Worm (Caenorhabditis elegans) whole organism, L1 larva: ENCODE data around the gene slc-25A10.

Source experiments
- F16B12.6 ChIP-seq: fragments of 150-350 bp; optimal IDR thresholded peaks from 2 replicates; lab custom pipeline; 2014; ENCODE audit warnings: missing biosample characterization, missing genetic modification characterization
- Y116A8C.19 ChIP-seq: sonication (generic microtip); optimal IDR thresholded peaks from 2 replicates; lab custom pipeline; 2016; ENCODE audit warnings: missing compliant biosample characterization, missing genetic modification characterization, borderline replicate concordance
- alr-1 ChIP-seq: fragments of 200-800 bp; sonication (Bioruptor generic); optimal IDR thresholded peaks from 2 replicates; lab custom pipeline; 2018; ENCODE audit warnings: borderline replicate concordance, mild to moderate bottlenecking, missing genetic modification characterization, missing compliant biosample characterization
- ama-1 ChIP-seq: fragments of 150-350 bp; optimal IDR thresholded peaks from 2 replicates; lab custom pipeline; 2014
- blmp-1 ChIP-seq: fragments of 150-350 bp; optimal IDR thresholded peaks from 2 replicates; lab custom pipeline; 2014; ENCODE audit warnings: missing biosample characterization, missing genetic modification characterization
- ceh-63 ChIP-seq: fragments of 200-800 bp; sonication (Bioruptor generic); optimal IDR thresholded peaks from 2 replicates; lab custom pipeline; 2018; ENCODE audit warnings: mild to moderate bottlenecking, missing genetic modification characterization, missing compliant biosample characterization
- ceh-8 ChIP-seq: fragments of 200-800 bp; sonication (Bioruptor generic); optimal IDR thresholded peaks from 2 replicates; lab custom pipeline; 2018; ENCODE audit warnings: mild to moderate bottlenecking, missing genetic modification characterization, moderate library complexity, missing compliant biosample characterization
- ceh-88 ChIP-seq: fragments of 200-800 bp; sonication (Bioruptor generic); IDR thresholded peaks from 2 replicates; pipeline ENCODE4 v1.3.6; 2022; ENCODE audit warnings: missing genetic modification characterization, missing compliant biosample characterization
- dpl-1 ChIP-seq, 3 experiments: fragments of 150-350 bp in 2 of 3; sonication (generic microtip) in 1 of 3; optimal IDR thresholded peaks; 2 replicates each; lab custom pipeline; 2014 to 2017; ENCODE audit warnings: missing biosample characterization in 3 of 3, missing genetic modification characterization in 3 of 3, missing genetic modification reagents in 3 of 3
- dsc-1 ChIP-seq: sonication (generic microtip); optimal IDR thresholded peaks from 2 replicates; lab custom pipeline; 2016; ENCODE audit warnings: mild to moderate bottlenecking, missing genetic modification characterization, missing compliant biosample characterization
- efl-1 ChIP-seq, 4 experiments: fragments of 150-350 bp; optimal IDR thresholded peaks in 3 of 4; peaks in 1 of 4; 1 replicate in 1 of 4; 2 replicates in 3 of 4; lab custom pipeline; 2014; ENCODE audit warnings: missing biosample characterization in 2 of 4, missing genetic modification characterization in 2 of 4, missing genetic modification reagents in 2 of 4
- egl-13 ChIP-seq: sonication (generic microtip); optimal IDR thresholded peaks from 2 replicates; lab custom pipeline; 2016; ENCODE audit warnings: missing genotype, missing genetic modification reagents, missing genetic modification characterization, missing compliant biosample characterization
- egl-27 ChIP-seq, 2 experiments: fragments of 150-350 bp in 1 of 2; sonication (generic microtip); optimal IDR thresholded peaks; 3 replicates each; lab custom pipeline; 2017 to 2018; ENCODE audit warnings: missing biosample characterization in 2 of 2, missing genetic modification characterization in 2 of 2, missing genetic modification reagents in 2 of 2
- elt-2 ChIP-seq: sonication (generic microtip); optimal IDR thresholded peaks from 2 replicates; lab custom pipeline; 2016; ENCODE audit warnings: missing genetic modification characterization, mild to moderate bottlenecking, inconsistent platforms, missing compliant biosample characterization, missing genetic modification reagents
- elt-3 ChIP-seq, 6 experiments: fragments of 150-350 bp in 1 of 6; sonication (generic microtip); optimal IDR thresholded peaks; 2 replicates each; lab custom pipeline; 2017 to 2018; ENCODE audit warnings: missing biosample characterization in 6 of 6, missing genetic modification characterization in 6 of 6, inconsistent platforms in 1 of 6
- fkh-4 ChIP-seq: sonication (generic microtip); optimal IDR thresholded peaks from 2 replicates; lab custom pipeline; 2016; ENCODE audit warnings: missing compliant biosample characterization, missing genetic modification characterization, borderline replicate concordance
- grh-1 ChIP-seq: fragments of 200-800 bp; sonication (Bioruptor generic); IDR thresholded peaks from 2 replicates; pipeline ENCODE4 v1.3.6; 2022; ENCODE audit warnings: missing genetic modification reagents, missing genetic modification characterization, missing compliant biosample characterization
- hlh-17 ChIP-seq: fragments of 200-800 bp; sonication (Bioruptor generic); optimal IDR thresholded peaks from 2 replicates; lab custom pipeline; 2018; ENCODE audit warnings: missing genetic modification characterization, mild to moderate bottlenecking, missing compliant biosample characterization, moderate library complexity, borderline replicate concordance
- irx-1 ChIP-seq: sonication (generic microtip); optimal IDR thresholded peaks from 2 replicates; lab custom pipeline; 2016; ENCODE audit warnings: missing genetic modification characterization, missing compliant biosample characterization
- lin-13 ChIP-seq: fragments of 150-350 bp; optimal IDR thresholded peaks from 2 replicates; lab custom pipeline; 2014; ENCODE audit warnings: missing biosample characterization, missing genetic modification reagents, missing genetic modification characterization
- lin-14 ChIP-seq: fragments of 200-800 bp; sonication (Bioruptor generic); optimal IDR thresholded peaks from 2 replicates; lab custom pipeline; 2018; ENCODE audit warnings: mild to moderate bottlenecking, missing genetic modification characterization, moderate library complexity, missing compliant biosample characterization
- lin-35 ChIP-seq, 2 experiments: fragments of 150-350 bp; optimal IDR thresholded peaks; 2 replicates each; lab custom pipeline; 2014; ENCODE audit warnings: missing biosample characterization in 2 of 2, missing genetic modification characterization in 2 of 2, missing genetic modification reagents in 2 of 2
- mab-9 ChIP-seq: fragments of 200-800 bp; sonication (Bioruptor generic); IDR thresholded peaks from 2 replicates; pipeline ENCODE4 v1.3.6; 2022; ENCODE audit warnings: missing genetic modification reagents, missing genetic modification characterization, missing compliant biosample characterization
- mdl-1 ChIP-seq, 2 experiments: fragments of 150-350 bp; optimal IDR thresholded peaks; 2 replicates each; lab custom pipeline; 2014 to 2017; ENCODE audit warnings: missing biosample characterization in 2 of 2, missing genetic modification characterization in 2 of 2, inconsistent platforms in 1 of 2
- mef-2 ChIP-seq: fragments of 150-350 bp; optimal IDR thresholded peaks from 2 replicates; lab custom pipeline; 2014; ENCODE audit warnings: missing biosample characterization, missing genetic modification characterization
- nhr-11 ChIP-seq: fragments of 150-350 bp; optimal IDR thresholded peaks from 2 replicates; lab custom pipeline; 2014; ENCODE audit warnings: missing biosample characterization, missing genetic modification characterization
- nhr-12 ChIP-seq: sonication (generic microtip); optimal IDR thresholded peaks from 2 replicates; lab custom pipeline; 2017; ENCODE audit warnings: missing biosample characterization, missing genetic modification characterization
- nhr-20 ChIP-seq: sonication (generic microtip); optimal IDR thresholded peaks from 2 replicates; lab custom pipeline; 2016; ENCODE audit warnings: mild to moderate bottlenecking, missing genetic modification characterization, missing compliant biosample characterization
- nhr-237 ChIP-seq: fragments of 150-350 bp; optimal IDR thresholded peaks from 2 replicates; lab custom pipeline; 2014; ENCODE audit warnings: missing biosample characterization, missing genetic modification characterization
- nhr-28 ChIP-seq: fragments of 150-350 bp; optimal IDR thresholded peaks from 2 replicates; lab custom pipeline; 2014; ENCODE audit warnings: missing biosample characterization, missing genetic modification characterization
- nhr-47 ChIP-seq: sonication (generic microtip); optimal IDR thresholded peaks from 2 replicates; lab custom pipeline; 2016; ENCODE audit warnings: mild to moderate bottlenecking, missing genetic modification characterization, moderate library complexity, missing compliant biosample characterization
- nhr-77 ChIP-seq: fragments of 150-350 bp; optimal IDR thresholded peaks from 2 replicates; lab custom pipeline; 2014; ENCODE audit warnings: missing biosample characterization, missing genetic modification characterization
- nhr-84 ChIP-seq: sonication (generic microtip); optimal IDR thresholded peaks from 2 replicates; lab custom pipeline; 2017; ENCODE audit warnings: missing biosample characterization, missing genetic modification characterization
- nhr-85 ChIP-seq: sonication (generic microtip); peaks from one replicate; lab custom pipeline; 2016; ENCODE audit warnings: missing genetic modification characterization, inconsistent platforms, missing compliant biosample characterization
- pax-3 ChIP-seq: fragments of 200-800 bp; sonication (Bioruptor generic); optimal IDR thresholded peaks from 2 replicates; lab custom pipeline; 2018; ENCODE audit warnings: mild to moderate bottlenecking, missing genetic modification characterization, moderate library complexity, missing compliant biosample characterization
- pqm-1 ChIP-seq: sonication (generic microtip); optimal IDR thresholded peaks from 3 replicates; lab custom pipeline; 2017; ENCODE audit warnings: missing biosample characterization, missing genetic modification characterization
- rnt-1 ChIP-seq: sonication (generic microtip); optimal IDR thresholded peaks from 2 replicates; lab custom pipeline; 2016; ENCODE audit warnings: mild to moderate bottlenecking, missing genetic modification characterization, moderate library complexity, missing compliant biosample characterization
- skn-1 ChIP-seq: fragments of 150-350 bp; optimal IDR thresholded peaks from 2 replicates; lab custom pipeline; 2014; ENCODE audit warnings: missing biosample characterization, missing genetic modification characterization
- snpc-4 ChIP-seq: fragments of 150-350 bp; optimal IDR thresholded peaks from 2 replicates; lab custom pipeline; 2014; ENCODE audit warnings: missing biosample characterization, missing genetic modification characterization
- sox-4 ChIP-seq: sonication (generic microtip); optimal IDR thresholded peaks from 2 replicates; lab custom pipeline; 2016; ENCODE audit warnings: missing genetic modification characterization, missing compliant biosample characterization
- swsn-7 ChIP-seq: sonication (generic microtip); optimal IDR thresholded peaks from 2 replicates; lab custom pipeline; 2016; ENCODE audit warnings: missing genetic modification characterization, missing compliant biosample characterization
- tbx-2 ChIP-seq: sonication (generic microtip); optimal IDR thresholded peaks from 2 replicates; lab custom pipeline; 2016; ENCODE audit warnings: missing genetic modification characterization, missing compliant biosample characterization
- tlp-1 ChIP-seq: fragments of 150-350 bp; optimal IDR thresholded peaks from 2 replicates; lab custom pipeline; 2014; ENCODE audit warnings: missing biosample characterization, missing genetic modification characterization
- unc-130 ChIP-seq: fragments of 150-350 bp; optimal IDR thresholded peaks from 2 replicates; lab custom pipeline; 2017; ENCODE audit warnings: missing biosample characterization, missing genetic modification characterization, inconsistent platforms
- unc-30 ChIP-seq: sonication (generic microtip); optimal IDR thresholded peaks from 2 replicates; lab custom pipeline; 2017; ENCODE audit warnings: missing biosample characterization, missing genetic modification characterization
- unc-62 ChIP-seq: fragments of 150-350 bp; optimal IDR thresholded peaks from 2 replicates; lab custom pipeline; 2014; ENCODE audit warnings: missing biosample characterization, missing genetic modification reagents, missing genetic modification characterization
- unc-86 ChIP-seq: sonication (generic microtip); optimal IDR thresholded peaks from 2 replicates; lab custom pipeline; 2016; ENCODE audit warnings: missing genetic modification characterization, missing compliant biosample characterization
- unc-98 ChIP-seq: fragments of 200-800 bp; sonication (Bioruptor generic); IDR thresholded peaks from 2 replicates; pipeline ENCODE4 v1.3.6; 2022; ENCODE audit warnings: missing genetic modification characterization, missing compliant biosample characterization
- xbp-1 ChIP-seq: sonication (generic microtip); optimal IDR thresholded peaks from 2 replicates; lab custom pipeline; 2016; ENCODE audit warnings: missing genetic modification characterization, missing compliant biosample characterization
- zag-1 ChIP-seq: fragments of 150-350 bp; optimal IDR thresholded peaks from 2 replicates; lab custom pipeline; 2014; ENCODE audit warnings: missing biosample characterization, missing genetic modification characterization
- ztf-4 ChIP-seq: fragments of 150-350 bp; optimal IDR thresholded peaks from 2 replicates; lab custom pipeline; 2014; ENCODE audit warnings: missing biosample characterization, missing genetic modification characterization

Gene slc-25A10

DNA sequence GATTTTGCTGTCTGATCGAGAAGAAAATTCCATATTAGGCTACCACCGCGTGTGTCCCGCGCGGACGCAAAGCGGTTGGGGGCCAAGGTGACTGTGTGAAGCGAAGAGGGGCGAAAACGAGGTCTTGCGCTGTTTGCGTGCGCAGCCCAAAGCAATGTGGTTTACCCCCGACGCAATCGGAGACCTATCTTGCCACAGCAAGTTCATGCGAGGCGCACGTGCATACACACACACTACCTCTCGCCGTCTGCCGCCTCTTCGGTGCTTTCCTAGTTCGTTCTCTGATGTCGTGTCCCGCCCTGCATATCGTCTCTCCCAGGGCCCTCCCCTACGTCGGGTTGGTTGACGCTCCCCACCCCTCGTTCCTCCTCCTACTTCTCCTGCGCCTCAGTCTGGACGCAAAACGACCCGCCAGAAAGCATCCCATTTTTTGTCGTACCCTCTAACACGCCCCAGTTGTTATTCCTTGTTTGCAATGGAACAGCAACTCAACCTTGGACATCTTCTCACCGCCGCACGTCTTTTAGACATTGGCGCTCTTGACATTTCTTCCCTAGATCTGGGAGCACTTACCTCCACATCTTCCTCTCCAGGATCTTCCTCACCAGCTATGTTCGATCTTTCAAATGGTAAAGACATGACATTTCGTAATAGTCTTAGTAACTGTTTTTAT, 16.7 kb upstream of the slc-25A10 start, which contains the start of gene mdl-1 (continued):
- TF ChIP-seq ama-1 (lab: Kevin White, UChicago) (peak; percentile 94), ceh-88 (GFP tag; lab: Robert Waterston, UW) (peak; percentile 55; the same call in 1 of the 2 replicates), sox-4 (tag; lab: Kevin White, UChicago) (peak; percentile 45), snpc-4 (tag; lab: Kevin White, UChicago) (peak; percentile 57), xbp-1 (tag; lab: Kevin White, UChicago) (peak; percentile 70), skn-1 (tag; lab: Kevin White, UChicago) (peak; percentile 92), nhr-11 (tag; lab: Kevin White, UChicago) (peak; percentile 58), unc-30 (tag; lab: Kevin White, UChicago) (no peak), efl-1 (optimal IDR thresholded peaks at IDR 0.05; lab: Kevin White, UChicago) (peak; percentile 56 to 63), efl-1 (GFP tag; optimal IDR thresholded peaks at IDR 0.05 in 1 of 2; lab: Kevin White, UChicago) (peak; percentile 32 to 94), zag-1 (tag; lab: Kevin White, UChicago) (no peak), F16B12.6 (tag; lab: Kevin White, UChicago) (no peak), dpl-1 (GFP tag; optimal IDR thresholded peaks at IDR 0.05; lab: Kevin White, UChicago) (peak; percentile 12 to 35 (median 32)), lin-35 (GFP tag; optimal IDR thresholded peaks at IDR 0.05; lab: Kevin White, UChicago) (peak; percentile 72 to 75), nhr-47 (tag; lab: Kevin White, UChicago) (peak; percentile 86), elt-3 (tag; optimal IDR thresholded peaks at IDR 0.05; lab: Kevin White, UChicago) (peak in 4 of 6 experiments; percentile 5 to 85 (median 56)), ztf-4 (tag; lab: Kevin White, UChicago) (peak; percentile 90), nhr-20 (tag; lab: Kevin White, UChicago) (peak; percentile 89), alr-1 (tag; lab: Kevin White, UChicago) (no peak), unc-130 (tag; lab: Kevin White, UChicago) (peak; percentile 76), pqm-1 (tag; lab: Kevin White, UChicago) (peak; percentile 51), grh-1 (peak; percentile 84), blmp-1 (tag; lab: Kevin White, UChicago) (peak; percentile 42), nhr-77 (tag; lab: Kevin White, UChicago) (peak; percentile 87), nhr-237 (tag; lab: Kevin White, UChicago) (no peak), nhr-28 (no peak), irx-1 (tag; lab: Kevin White, UChicago) (peak; percentile 68), mab-9 (GFP tag; lab: Robert Waterston, UW) (peak; percentile 81; the same call in 1 of the 2 replicates), tlp-1 (no peak), egl-27 (tag; optimal IDR thresholded peaks at IDR 0.05; lab: Kevin White, UChicago) (peak; percentile 89 to 91), lin-14 (GFP tag; lab: Kevin White, UChicago) (peak; percentile 99), pax-3 (tag; lab: Kevin White, UChicago) (peak; percentile 68), ceh-63 (GFP tag; lab: Kevin White, UChicago) (no peak), elt-2 (tag; lab: Kevin White, UChicago) (peak; percentile 24), rnt-1 (tag; lab: Kevin White, UChicago) (peak; percentile 94), dsc-1 (tag; lab: Kevin White, UChicago) (peak; percentile 70), hlh-17 (no peak), swsn-7 (tag; lab: Kevin White, UChicago) (peak; percentile 76), lin-13 (GFP tag; lab: Kevin White, UChicago) (peak; percentile 73), mef-2 (tag; lab: Kevin White, UChicago) (peak; percentile 65), tbx-2 (tag; lab: Kevin White, UChicago) (peak; percentile 84), unc-62 (GFP tag; lab: Kevin White, UChicago) (no peak), unc-98 (GFP tag; lab: Robert Waterston, UW) (peak; percentile 80), nhr-85 (tag; lab: Kevin White, UChicago) (peak; percentile 88), fkh-4 (tag; lab: Kevin White, UChicago) (no peak), unc-86 (tag; lab: Kevin White, UChicago) (peak; percentile 77), egl-13 (tag; lab: Kevin White, UChicago) (peak; percentile 67), nhr-84 (tag; lab: Kevin White, UChicago) (no peak), Y116A8C.19 (no peak), nhr-12 (tag; lab: Kevin White, UChicago) (no peak), mdl-1 (tag; optimal IDR thresholded peaks at IDR 0.05; lab: Kevin White, UChicago) (peak in 1 of 2 experiments; percentile 100), ceh-8 (GFP tag; lab: Kevin White, UChicago) (peak; percentile 78)
